Worm (Caenorhabditis elegans) whole organism, late embryonic: ENCODE measurements around the gene C36E8.4.

Source experiments
- gmeb-2 ChIP-seq: sonication (generic microtip); optimal IDR thresholded peaks from 2 replicates; lab custom pipeline; 2016; ENCODE audit warnings: missing genetic modification characterization, inconsistent platforms, missing compliant biosample characterization
- pros-1 ChIP-seq: fragments of 150-350 bp; optimal IDR thresholded peaks from 2 replicates; lab custom pipeline; 2014; ENCODE audit warnings: missing biosample characterization, missing genetic modification reagents, missing genetic modification characterization
- sox-2 ChIP-seq: fragments of 200-800 bp; sonication (Bioruptor generic); IDR thresholded peaks from 2 replicates; pipeline ENCODE4 v1.3.6; 2022; ENCODE audit warnings: missing genetic modification reagents, missing genetic modification characterization, missing compliant biosample characterization

- TF ChIP-seq pros-1 (tag; lab: Kevin White, UChicago), result no peak
- no peak for TF ChIP-seq gmeb-2 (tag; lab: Kevin White, UChicago)
- TF ChIP-seq sox-2 (GFP tag; lab: Robert Waterston, UW), result no peak
Measured at ce11 chrIII:4034984-4035383, 22.8 kb downstream of the C36E8.4 start.
